Worm (Caenorhabditis elegans) whole organism, L4/young adult: Measurements from ENCODE around the gene ZK1290.15.

Source experiments
- W03F9.2 ChIP-seq: fragments of 150-350 bp; optimal IDR thresholded peaks from 2 replicates; lab custom pipeline; 2014; ENCODE audit warnings: missing biosample characterization, missing genetic modification characterization
- dao-5 ChIP-seq: sonication (generic microtip); optimal IDR thresholded peaks from 2 replicates; lab custom pipeline; 2016; ENCODE audit warnings: missing genotype, missing genetic modification characterization, moderate library complexity, missing compliant biosample characterization
- him-1 ChIP-seq: sonication (generic microtip); optimal IDR thresholded peaks from 2 replicates; lab custom pipeline; 2016; ENCODE audit warnings: missing genotype, missing genetic modification reagents, missing genetic modification characterization, missing compliant biosample characterization

ZK1290.15 gene

ce11 chrII:7529078-7529683, 5.8 kb downstream of the ZK1290.15 start, which contains the start of gene ZK1290.5:
TSS of gene ZK1290.5 (plus strand) at chrII:7529643.
- TF ChIP-seq dao-5 (tag; lab: Kevin White, UChicago), result no peak
- peak; percentile 88 for TF ChIP-seq W03F9.2 (tag; lab: Kevin White, UChicago)

- no peak for TF ChIP-seq him-1 (tag; lab: Kevin White, UChicago)
Observed at ce11 chrII:7530944-7531343, 7.6 kb downstream of the ZK1290.15 start, which contains the start of gene wrt-1. TSS of gene wrt-1 (plus strand) at chrII:7530996.

DNA sequence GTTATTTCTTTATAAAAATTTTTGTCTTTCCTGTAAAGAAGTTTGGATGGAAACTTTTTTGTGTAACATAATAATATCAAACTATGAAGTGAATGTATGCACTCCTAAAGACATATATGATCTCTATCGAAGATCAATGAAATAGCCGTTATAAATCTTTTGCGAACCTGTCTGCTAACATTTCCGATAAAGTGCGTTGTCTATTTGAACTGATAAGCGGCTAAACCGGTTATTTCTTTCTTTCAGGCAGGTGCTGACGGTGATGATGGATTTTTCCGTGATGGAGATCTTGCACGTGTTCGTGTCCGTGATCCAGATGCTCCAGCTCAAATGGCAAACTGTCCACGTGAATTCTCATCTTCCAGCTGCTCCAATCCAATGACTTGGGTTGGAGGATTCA, 8.1 kb downstream of the ZK1290.15 start:
- TF ChIP-seq W03F9.2 (tag; lab: Kevin White, UChicago) (no peak), dao-5 (tag; lab: Kevin White, UChicago) (no peak), him-1 (tag; lab: Kevin White, UChicago) (no peak)

ce11 chrII:7534369-7534768, 11.0 kb downstream of the ZK1290.15 start, which contains the start of gene wrt-10:
TSS of gene wrt-10 (minus strand) at chrII:7534563.
- TF ChIP-seq dao-5 (tag; lab: Kevin White, UChicago) (no peak), W03F9.2 (tag; lab: Kevin White, UChicago) (no peak), him-1 (tag; lab: Kevin White, UChicago) (no peak)

DNA sequence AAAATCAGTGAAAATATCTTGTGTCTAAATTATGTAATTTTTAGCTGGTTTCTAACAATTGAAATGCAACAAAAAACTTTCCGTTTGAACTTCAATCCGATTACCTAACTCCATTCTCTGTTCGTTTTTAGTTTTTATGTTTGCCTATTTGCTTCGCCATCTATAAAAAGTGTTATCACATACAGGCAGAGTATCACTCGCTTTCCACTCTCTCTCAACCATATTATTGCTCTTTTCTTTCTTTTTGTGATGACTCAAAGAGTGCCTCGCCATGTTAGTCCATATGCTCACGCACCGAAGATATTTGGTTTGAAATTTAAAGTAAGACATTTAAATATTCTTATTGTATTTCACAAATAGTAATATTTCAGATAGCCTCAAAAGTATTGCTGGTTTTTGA, 11.6 kb downstream of the ZK1290.15 start, which contains the start of gene ZK1290.13:
Gene ZK1290.13 (plus strand): TSS at position 73 of the 400 bp plus-strand sequence.
- TF ChIP-seq dao-5 (tag; lab: Kevin White, UChicago), result no peak
- no peak for TF ChIP-seq W03F9.2 (tag; lab: Kevin White, UChicago)
- no peak for TF ChIP-seq him-1 (tag; lab: Kevin White, UChicago)

ce11 chrII:7537603-7538230, 14.3 kb downstream of the ZK1290.15 start, which contains the start of gene nfi-1:
TSS of gene nfi-1 (plus strand) at chrII:7538180.
- TF ChIP-seq him-1 (tag; lab: Kevin White, UChicago) (no peak), W03F9.2 (tag; lab: Kevin White, UChicago) (no peak), dao-5 (tag; lab: Kevin White, UChicago) (no peak)

DNA sequence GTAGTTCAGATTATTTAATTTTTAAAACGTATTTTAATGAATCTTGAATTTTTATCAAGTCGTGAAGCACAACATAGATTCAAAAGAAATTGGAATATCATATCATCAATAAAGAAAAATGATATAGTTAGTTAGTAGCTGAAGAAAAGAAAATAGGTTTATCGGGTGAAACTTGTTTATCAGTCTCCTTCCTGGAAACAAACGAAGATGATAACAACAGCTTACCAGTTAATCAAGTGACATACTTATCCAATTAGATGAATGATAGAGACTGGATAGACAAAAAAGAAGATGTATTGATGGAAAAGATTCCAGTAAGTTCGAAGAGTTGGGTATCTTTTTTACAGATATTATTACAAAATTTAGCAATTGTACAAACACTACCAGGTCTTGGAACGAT, 19.6 kb downstream of the ZK1290.15 start:
- TF ChIP-seq him-1 (tag; lab: Kevin White, UChicago), result no peak

DNA sequence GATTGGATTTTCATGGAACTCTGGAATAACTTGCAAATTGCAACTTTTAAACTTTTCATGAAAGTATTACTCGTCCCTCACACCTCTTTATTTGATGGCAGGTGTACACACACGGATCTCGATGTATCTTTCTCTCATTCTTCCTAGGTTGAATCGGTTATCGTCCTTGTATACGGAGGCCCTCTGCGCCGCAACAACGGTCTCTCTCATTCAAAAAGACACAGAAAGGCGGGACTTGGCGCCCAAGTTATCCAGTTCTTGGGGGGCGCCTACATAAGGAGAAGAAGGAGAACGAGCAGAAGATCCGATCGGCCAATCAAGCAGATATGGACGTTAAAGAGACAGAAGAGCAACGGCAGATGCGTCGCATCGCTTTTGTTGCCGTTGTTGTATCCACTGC, 20.4 kb downstream of the ZK1290.15 start, which contains the start of gene rol-8:
Gene rol-8 (plus strand): TSS at position 301 of the 400 bp plus-strand sequence.
- TF ChIP-seq him-1 (tag; lab: Kevin White, UChicago) (no peak), W03F9.2 (tag; lab: Kevin White, UChicago) (no peak), dao-5 (tag; lab: Kevin White, UChicago) (no peak)

DNA sequence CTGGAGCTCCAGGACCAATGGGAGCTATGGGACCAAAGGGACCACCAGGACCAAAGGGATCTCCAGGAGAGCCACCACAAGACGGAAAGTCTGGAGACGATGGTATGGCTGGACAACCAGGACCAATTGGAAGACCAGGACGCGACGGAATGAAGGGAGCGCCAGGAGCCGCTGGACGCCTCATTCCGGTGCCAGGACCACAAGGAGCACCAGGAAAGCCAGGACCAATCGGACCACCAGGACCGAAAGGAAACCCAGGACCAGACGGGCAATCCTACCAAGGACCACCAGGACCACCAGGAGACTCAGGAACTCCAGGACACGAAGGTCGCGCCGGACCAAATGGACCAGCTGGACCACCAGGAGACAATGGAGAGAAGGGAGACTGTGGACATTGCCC, 21.4 kb downstream of the ZK1290.15 start:
- no peak for TF ChIP-seq him-1 (tag; lab: Kevin White, UChicago)
- no peak for TF ChIP-seq dao-5 (tag; lab: Kevin White, UChicago)
- TF ChIP-seq W03F9.2 (tag; lab: Kevin White, UChicago), result no peak

DNA sequence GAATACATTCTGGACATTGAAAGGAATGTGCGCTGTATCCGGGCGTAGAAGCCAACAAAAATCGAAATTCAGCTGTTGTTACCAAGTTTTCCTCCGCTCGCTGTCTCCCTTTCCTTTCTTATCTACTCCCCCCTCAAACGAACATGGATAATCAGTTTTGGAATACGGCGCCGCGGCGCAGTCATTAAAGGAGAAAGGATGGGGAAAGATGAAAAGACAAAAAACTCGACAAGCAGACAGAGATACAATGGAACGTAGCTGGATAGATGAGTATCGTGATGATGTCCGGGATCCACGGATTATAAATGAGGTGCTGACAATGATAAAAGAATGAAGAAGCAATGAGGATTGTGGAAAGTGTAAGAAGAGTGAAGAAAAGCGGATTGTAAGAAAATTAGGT, 22.0 kb downstream of the ZK1290.15 start:
- TF ChIP-seq W03F9.2 (tag; lab: Kevin White, UChicago) (no peak), him-1 (tag; lab: Kevin White, UChicago) (no peak), dao-5 (tag; lab: Kevin White, UChicago) (no peak)

- no peak for TF ChIP-seq dao-5 (tag; lab: Kevin White, UChicago)
- no peak for TF ChIP-seq W03F9.2 (tag; lab: Kevin White, UChicago)
- no peak for TF ChIP-seq him-1 (tag; lab: Kevin White, UChicago)
Observed at ce11 chrII:7547269-7547668, 23.9 kb downstream of the ZK1290.15 start.

DNA sequence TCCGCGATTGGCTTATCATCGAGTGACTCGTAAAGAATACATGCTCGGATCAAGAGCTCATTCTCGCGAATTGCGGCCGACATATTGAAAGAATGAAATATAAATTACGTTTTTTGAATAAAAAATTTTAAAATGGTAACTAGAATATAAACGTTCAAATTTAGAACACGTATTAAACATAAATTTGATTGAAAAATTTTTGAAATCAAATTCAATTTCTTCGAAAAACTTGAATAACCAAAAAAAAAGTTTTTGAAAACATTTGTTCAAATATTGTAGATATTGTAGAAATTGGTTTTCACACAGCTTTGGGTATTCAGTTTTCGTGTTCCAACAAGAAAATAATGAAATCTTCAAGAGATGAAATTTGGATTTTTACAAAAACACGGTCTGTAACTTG, 24.7 kb downstream of the ZK1290.15 start, which contains the start of gene fbxa-224:
Gene fbxa-224 (minus strand): TSS at position 101 of the 400 bp plus-strand sequence.
- TF ChIP-seq W03F9.2 (tag; lab: Kevin White, UChicago) (no peak), dao-5 (tag; lab: Kevin White, UChicago) (no peak), him-1 (tag; lab: Kevin White, UChicago) (no peak)

DNA sequence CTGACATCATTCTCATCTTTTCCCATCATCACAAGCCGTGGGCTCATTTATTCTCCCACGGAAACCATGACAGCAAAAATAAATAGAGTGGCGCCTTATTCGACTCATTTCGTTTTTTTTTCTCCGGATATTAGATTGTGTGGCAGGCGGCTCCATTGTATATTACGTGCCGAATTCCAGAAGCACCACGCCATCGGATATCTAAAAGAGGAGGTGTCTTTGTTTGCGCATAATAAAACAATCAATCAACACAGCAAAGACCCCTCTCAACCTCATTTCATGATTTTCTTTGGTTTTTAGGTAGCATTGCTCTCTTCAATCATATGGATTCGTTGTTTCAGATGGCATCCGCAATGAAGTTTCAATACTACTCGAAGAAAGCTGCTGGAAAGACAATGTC, 25.7 kb downstream of the ZK1290.15 start, which contains the start of gene tph-1:
Gene tph-1 (plus strand): TSS at position 301 of the 400 bp plus-strand sequence.
- TF ChIP-seq W03F9.2 (tag; lab: Kevin White, UChicago) (no peak), dao-5 (tag; lab: Kevin White, UChicago) (no peak), him-1 (tag; lab: Kevin White, UChicago) (no peak)

ce11 chrII:7553806-7554205, 30.4 kb downstream of the ZK1290.15 start, which contains the start of gene ZK1290.10:
TSS of gene ZK1290.10 (minus strand) at chrII:7553906.
- no peak for TF ChIP-seq dao-5 (tag; lab: Kevin White, UChicago)
- no peak for TF ChIP-seq him-1 (tag; lab: Kevin White, UChicago)
- TF ChIP-seq W03F9.2 (tag; lab: Kevin White, UChicago), result no peak
